Fruit fly (Drosophila melanogaster): ENCODE measurements around the gene yellow-f2.

DNA sequence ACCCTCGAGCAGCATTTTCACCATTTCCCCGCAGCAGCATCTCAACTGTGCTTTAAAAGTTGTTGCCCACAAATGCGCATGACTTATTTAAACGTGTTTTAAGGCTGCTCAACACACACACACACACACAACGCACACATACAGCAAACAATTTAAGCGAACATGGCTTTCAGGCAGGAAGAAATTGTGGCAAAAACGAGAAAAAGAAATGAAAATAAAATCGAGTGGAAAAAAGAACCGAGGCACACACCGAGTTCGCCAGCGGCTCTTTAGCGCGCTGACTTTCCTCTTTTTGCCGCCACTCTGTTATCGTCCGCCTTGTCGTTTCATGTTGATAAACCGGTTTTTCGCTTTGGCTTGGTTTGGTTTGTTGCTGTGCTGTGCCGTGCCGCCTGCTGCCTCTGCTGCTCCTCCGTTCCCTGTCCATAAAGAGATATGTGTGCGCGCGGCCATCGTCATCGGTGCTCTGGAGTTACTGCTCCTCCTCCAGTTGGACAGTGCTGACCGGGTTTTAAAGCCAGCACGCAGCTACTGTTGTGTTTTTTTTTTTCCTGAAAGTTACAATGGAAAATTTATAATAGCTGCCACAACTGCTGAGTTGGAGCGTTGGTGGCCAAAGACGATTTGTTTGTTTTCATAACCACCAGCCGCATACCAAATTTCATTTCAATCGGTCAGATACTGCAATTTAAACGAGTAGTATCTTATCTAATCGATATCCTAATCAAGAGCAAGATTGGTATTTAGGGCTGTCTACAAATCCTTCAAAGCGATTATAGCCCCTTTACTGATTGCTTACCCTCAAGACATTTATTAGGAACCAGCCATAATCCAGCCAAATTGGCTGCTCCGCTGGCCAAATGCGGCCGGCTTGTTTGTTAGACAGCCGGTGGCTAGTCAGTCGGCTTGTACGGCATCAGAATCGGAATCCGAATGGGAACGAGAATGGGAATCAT lies 21.1 kb upstream of the yellow-f2 start:
- TF ChIP-seq cic (GFP tag; optimal IDR thresholded peaks at IDR 0.05) (no peak), CG33017 (tag; optimal IDR thresholded peaks at IDR 0.05) (no peak), cnc (optimal IDR thresholded peaks at IDR 0.05) (no peak), kay (GFP tag; ENCODE audit: borderline replicate concordance) (peak; percentile 67), Hr96 (GFP tag; optimal IDR thresholded peaks at IDR 0.05) (no peak)
